Worm (Caenorhabditis elegans) whole organism, L2 larva: ENCODE results near the gene nlp-60.

Source experiments
- C34F6.9 ChIP-seq: fragments of 150-350 bp; optimal IDR thresholded peaks from 2 replicates; lab custom pipeline; 2014; ENCODE audit warnings: missing biosample characterization, missing genetic modification characterization
- R02D3.7 ChIP-seq: fragments of 150-350 bp; optimal IDR thresholded peaks from 2 replicates; lab custom pipeline; 2014; ENCODE audit warnings: missing biosample characterization, missing genetic modification characterization
- Y55F3AM.14 ChIP-seq: fragments of 200-800 bp; sonication (Bioruptor generic); optimal IDR thresholded peaks from 2 replicates; lab custom pipeline; 2018; ENCODE audit warnings: mild to moderate bottlenecking, missing genetic modification characterization, missing compliant biosample characterization
- ZK546.5 ChIP-seq: sonication (generic microtip); optimal IDR thresholded peaks from 2 replicates; lab custom pipeline; 2017; ENCODE audit warnings: missing biosample characterization, missing genetic modification characterization
- alr-1 ChIP-seq: fragments of 150-350 bp; optimal IDR thresholded peaks from 2 replicates; lab custom pipeline; 2014; ENCODE audit warnings: missing biosample characterization, missing genetic modification characterization
- ama-1 ChIP-seq: fragments of 150-350 bp; optimal IDR thresholded peaks from 2 replicates; lab custom pipeline; 2018; ENCODE audit warnings: inconsistent platforms
- blmp-1 ChIP-seq: sonication (generic microtip); optimal IDR thresholded peaks from 2 replicates; lab custom pipeline; 2017; ENCODE audit warnings: missing genetic modification characterization, mild to moderate bottlenecking, missing compliant biosample characterization, antibody characterized with exemption, moderate library complexity; ENCODE audit not compliant: insufficient read depth
- ceh-16 ChIP-seq: fragments of 150-350 bp; optimal IDR thresholded peaks from 2 replicates; lab custom pipeline; 2014; ENCODE audit warnings: missing biosample characterization, missing genetic modification characterization
- ceh-82 ChIP-seq: fragments of 150-350 bp; optimal IDR thresholded peaks from 2 replicates; lab custom pipeline; 2014; ENCODE audit warnings: missing biosample characterization, missing genetic modification characterization
- crh-2 ChIP-seq: sonication (generic microtip); optimal IDR thresholded peaks from 2 replicates; lab custom pipeline; 2017; ENCODE audit warnings: missing biosample characterization, missing genetic modification characterization
- dmd-4 ChIP-seq: sonication (generic microtip); optimal IDR thresholded peaks from 2 replicates; lab custom pipeline; 2017; ENCODE audit warnings: missing biosample characterization, missing genetic modification characterization
- elt-3 ChIP-seq: sonication (generic microtip); optimal IDR thresholded peaks from 2 replicates; lab custom pipeline; 2017; ENCODE audit warnings: missing biosample characterization, missing genetic modification characterization
- fos-1 ChIP-seq: fragments of 150-350 bp; optimal IDR thresholded peaks from 2 replicates; lab custom pipeline; 2014; ENCODE audit warnings: missing biosample characterization, missing genetic modification characterization
- gmeb-1 ChIP-seq: fragments of 150-350 bp; optimal IDR thresholded peaks from 2 replicates; lab custom pipeline; 2014; ENCODE audit warnings: missing biosample characterization, missing genetic modification characterization
- lin-13 ChIP-seq: fragments of 150-350 bp; optimal IDR thresholded peaks from 2 replicates; lab custom pipeline; 2014; ENCODE audit warnings: missing biosample characterization, missing genetic modification reagents, missing genetic modification characterization
- lin-39 ChIP-seq: fragments of 150-350 bp; optimal IDR thresholded peaks from 2 replicates; lab custom pipeline; 2014; ENCODE audit warnings: missing biosample characterization, missing genetic modification reagents, missing genetic modification characterization
- mdl-1 ChIP-seq, 2 experiments: fragments of 150-350 bp in 1 of 2; sonication (generic microtip) in 1 of 2; optimal IDR thresholded peaks; 2 replicates each; lab custom pipeline; 2017; ENCODE audit warnings: missing biosample characterization in 2 of 2, missing genetic modification characterization in 2 of 2
- nhr-10 ChIP-seq: sonication (generic microtip); optimal IDR thresholded peaks from 2 replicates; lab custom pipeline; 2017; ENCODE audit warnings: missing biosample characterization, missing genetic modification characterization
- nhr-11 ChIP-seq: fragments of 150-350 bp; optimal IDR thresholded peaks from 2 replicates; lab custom pipeline; 2014; ENCODE audit warnings: missing biosample characterization, missing genetic modification characterization
- nhr-129 ChIP-seq: fragments of 150-350 bp; optimal IDR thresholded peaks from 2 replicates; lab custom pipeline; 2014; ENCODE audit warnings: missing biosample characterization, missing genetic modification characterization
- nhr-21 ChIP-seq: fragments of 150-350 bp; optimal IDR thresholded peaks from 2 replicates; lab custom pipeline; 2014; ENCODE audit warnings: missing biosample characterization, missing genetic modification characterization
- nhr-23 ChIP-seq: fragments of 150-350 bp; optimal IDR thresholded peaks from 2 replicates; lab custom pipeline; 2014; ENCODE audit warnings: missing biosample characterization, missing genetic modification reagents, missing genetic modification characterization
- nhr-6 ChIP-seq: fragments of 150-350 bp; optimal IDR thresholded peaks from 2 replicates; lab custom pipeline; 2014; ENCODE audit warnings: missing biosample characterization, missing genetic modification characterization
- nhr-77 ChIP-seq: fragments of 150-350 bp; optimal IDR thresholded peaks from 2 replicates; lab custom pipeline; 2014; ENCODE audit warnings: missing biosample characterization, missing genetic modification characterization
- peb-1 ChIP-seq: fragments of 150-350 bp; optimal IDR thresholded peaks from 2 replicates; lab custom pipeline; 2014; ENCODE audit warnings: missing biosample characterization, missing genetic modification characterization
- sem-4 ChIP-seq: fragments of 150-350 bp; optimal IDR thresholded peaks from 2 replicates; lab custom pipeline; 2014; ENCODE audit warnings: missing biosample characterization, missing genetic modification reagents, missing genetic modification characterization
- sma-9 ChIP-seq, 2 experiments: fragments of 150-350 bp in 1 of 2; sonication (generic microtip) in 1 of 2; optimal IDR thresholded peaks; 2 replicates each; lab custom pipeline; 2014 to 2016; ENCODE audit warnings: missing genetic modification characterization in 2 of 2, mild to moderate bottlenecking in 1 of 2, missing biosample characterization in 1 of 2, missing compliant biosample characterization in 1 of 2, missing genetic modification reagents in 1 of 2, moderate library complexity in 1 of 2
- snpc-4 ChIP-seq: fragments of 150-350 bp; optimal IDR thresholded peaks from 2 replicates; lab custom pipeline; 2014; ENCODE audit warnings: missing biosample characterization, missing genetic modification characterization
- unc-39 ChIP-seq: fragments of 150-350 bp; optimal IDR thresholded peaks from 2 replicates; lab custom pipeline; 2014; ENCODE audit warnings: missing biosample characterization, missing genetic modification characterization
- unc-55 ChIP-seq: fragments of 150-350 bp; sonication (generic microtip); optimal IDR thresholded peaks from 3 replicates; lab custom pipeline; 2014; ENCODE audit warnings: missing biosample characterization, missing genetic modification reagents, missing genetic modification characterization
- zag-1 ChIP-seq: fragments of 150-350 bp; optimal IDR thresholded peaks from 2 replicates; lab custom pipeline; 2014; ENCODE audit warnings: missing biosample characterization, missing genetic modification characterization
- ztf-11 ChIP-seq: sonication (generic microtip); optimal IDR thresholded peaks from 2 replicates; lab custom pipeline; 2017; ENCODE audit warnings: missing biosample characterization, missing genetic modification characterization
- ztf-4 ChIP-seq: fragments of 150-350 bp; optimal IDR thresholded peaks from 2 replicates; lab custom pipeline; 2014; ENCODE audit warnings: missing biosample characterization, missing genetic modification characterization

nlp-60 gene

ce11 chrIV:8673733-8674375 lies 5.3 kb downstream of the nlp-60 start:
- TF ChIP-seq ztf-4 (tag; lab: Kevin White, UChicago) (no peak), ceh-16 (tag; lab: Kevin White, UChicago) (no peak), sem-4 (tag; lab: Kevin White, UChicago) (no peak), lin-13 (no peak), elt-3 (tag; lab: Kevin White, UChicago) (no peak), ama-1 (lab: Kevin White, UChicago) (no peak), zag-1 (tag; lab: Kevin White, UChicago) (no peak), crh-2 (no peak), unc-39 (tag; lab: Kevin White, UChicago) (no peak), Y55F3AM.14 (no peak), nhr-21 (no peak), C34F6.9 (tag; lab: Kevin White, UChicago) (no peak), lin-39 (no peak), mdl-1 (tag; optimal IDR thresholded peaks at IDR 0.05; lab: Kevin White, UChicago) (no peak)

DNA sequence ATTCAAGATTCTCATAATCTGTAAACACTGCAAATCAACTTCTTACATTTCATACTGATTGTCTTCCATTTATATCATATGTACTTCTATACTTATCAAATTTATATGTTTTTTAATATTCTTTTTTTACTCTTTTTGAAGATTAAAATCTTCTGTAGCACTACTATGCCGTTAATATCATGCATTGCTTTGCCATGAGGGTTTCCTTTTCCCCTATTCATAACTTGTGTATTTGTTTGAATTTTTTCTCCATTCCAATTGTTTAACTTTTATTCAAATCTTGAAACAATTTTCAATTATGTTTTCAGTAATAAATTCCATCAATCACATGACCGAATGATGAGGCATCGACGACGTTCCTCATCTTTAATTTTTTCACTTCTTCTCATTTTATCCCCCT lies 10.5 kb downstream of the nlp-60 start, which contains the start of gene cdh-5:
cdh-5 (plus strand) TSS at position 301 of the 400 bp plus-strand sequence.
- TF ChIP-seq dmd-4 (no peak), lin-39 (no peak)

- TF ChIP-seq elt-3 (tag; lab: Kevin White, UChicago) (no peak), C34F6.9 (tag; lab: Kevin White, UChicago) (peak; percentile 17), R02D3.7 (tag; lab: Kevin White, UChicago) (peak; percentile 21), nhr-23 (tag; lab: Kevin White, UChicago) (no peak), unc-55 (GFP tag; lab: Kevin White, UChicago) (peak; percentile 15)
Measured at ce11 chrIV:8665778-8666177, 13.3 kb downstream of the nlp-60 start.

ce11 chrIV:8658122-8658521 lies 21.0 kb downstream of the nlp-60 start, which contains the start of gene C49C8.6:
TSS of gene C49C8.6 (minus strand) at chrIV:8658222.
- TF ChIP-seq ZK546.5 (tag; lab: Kevin White, UChicago) (no peak), nhr-6 (tag; lab: Kevin White, UChicago) (no peak), gmeb-1 (no peak), ztf-11 (tag; lab: Kevin White, UChicago) (no peak)

- TF ChIP-seq blmp-1 (no peak), nhr-10 (no peak), ceh-82 (no peak), snpc-4 (tag; lab: Kevin White, UChicago) (no peak), sma-9 (GFP tag; optimal IDR thresholded peaks at IDR 0.05; lab: Kevin White, UChicago) (no peak), sma-9 (tag; optimal IDR thresholded peaks at IDR 0.05; lab: Kevin White, UChicago) (no peak), nhr-6 (tag; lab: Kevin White, UChicago) (no peak), mdl-1 (tag; optimal IDR thresholded peaks at IDR 0.05; lab: Kevin White, UChicago) (no peak), nhr-11 (tag; lab: Kevin White, UChicago) (no peak), Y55F3AM.14 (no peak), ama-1 (lab: Kevin White, UChicago) (no peak), unc-39 (tag; lab: Kevin White, UChicago) (no peak)
Measured at ce11 chrIV:8654115-8654628, 25.0 kb downstream of the nlp-60 start, which contains the start of gene C49C8.1. TSS of gene C49C8.1 (plus strand) at chrIV:8654578.

ce11 chrIV:8653592-8653991 lies 25.5 kb downstream of the nlp-60 start, which contains the start of gene C49C8.5:
TSS of gene C49C8.5 (minus strand) at chrIV:8653664.
- TF ChIP-seq alr-1 (tag; lab: Kevin White, UChicago) (no peak), gmeb-1 (no peak), fos-1 (tag; lab: Kevin White, UChicago) (peak; percentile 42), lin-39 (no peak), blmp-1 (no peak), nhr-77 (no peak), nhr-129 (no peak), peb-1 (tag; lab: Kevin White, UChicago) (no peak)
- TF ChIP-seq, all 48 proteins: peak for 1
